Fruit fly (Drosophila melanogaster): Measurements from ENCODE around the gene CG13671.

Gene CG13671

dm6 chr3L:8308891-8309352 is 9.1 kb downstream of the CG13671 start, which contains the start of gene BI-1:
Gene BI-1 (minus strand): TSS chr3L:8308941.
- TF ChIP-seq CG7101 (tag; optimal IDR thresholded peaks at IDR 0.05): peak; percentile 90
- TF ChIP-seq toe (GFP tag; optimal IDR thresholded peaks at IDR 0.05): no peak
- peak; percentile 80 for TF ChIP-seq CG33017 (tag; optimal IDR thresholded peaks at IDR 0.05)
- peak; percentile 28 for TF ChIP-seq cic (GFP tag; optimal IDR thresholded peaks at IDR 0.05)
- TF ChIP-seq pad (GFP tag; optimal IDR thresholded peaks at IDR 0.05): peak; percentile 87
- peak; percentile 59 for TF ChIP-seq bab1 (GFP tag; optimal IDR thresholded peaks at IDR 0.05)
- TF ChIP-seq Crg-1 (GFP tag; optimal IDR thresholded peaks at IDR 0.05): peak; percentile 82
- peak; percentile 79 for TF ChIP-seq CG1620 (GFP tag; optimal IDR thresholded peaks at IDR 0.05)
- peak; percentile 98 for TF ChIP-seq kay (GFP tag; ENCODE audit: borderline replicate concordance)
- TF ChIP-seq Mnt (GFP tag; optimal IDR thresholded peaks at IDR 0.05): peak; percentile 69
- TF ChIP-seq CG7045 (GFP tag; optimal IDR thresholded peaks at IDR 0.05): peak; percentile 80
- no peak for TF ChIP-seq CG5204 (GFP tag; optimal IDR thresholded peaks at IDR 0.05)
- peak; percentile 81 for TF ChIP-seq Clk (GFP tag; optimal IDR thresholded peaks at IDR 0.05)
- peak; percentile 89 for TF ChIP-seq CG12768 (GFP tag; optimal IDR thresholded peaks at IDR 0.05)
- TF ChIP-seq tj (GFP tag; optimal IDR thresholded peaks at IDR 0.05): peak; percentile 76
- TF ChIP-seq cnc (optimal IDR thresholded peaks at IDR 0.05): no peak
- no peak for TF ChIP-seq Hr96 (GFP tag; optimal IDR thresholded peaks at IDR 0.05)
- TF ChIP-seq CG11617 (GFP tag; optimal IDR thresholded peaks at IDR 0.05): peak; percentile 78
- TF ChIP-seq CG14711 (tag; optimal IDR thresholded peaks at IDR 0.05): peak; percentile 72
- TF ChIP-seq ovo (GFP tag; optimal IDR thresholded peaks at IDR 0.05): peak; percentile 28

DNA sequence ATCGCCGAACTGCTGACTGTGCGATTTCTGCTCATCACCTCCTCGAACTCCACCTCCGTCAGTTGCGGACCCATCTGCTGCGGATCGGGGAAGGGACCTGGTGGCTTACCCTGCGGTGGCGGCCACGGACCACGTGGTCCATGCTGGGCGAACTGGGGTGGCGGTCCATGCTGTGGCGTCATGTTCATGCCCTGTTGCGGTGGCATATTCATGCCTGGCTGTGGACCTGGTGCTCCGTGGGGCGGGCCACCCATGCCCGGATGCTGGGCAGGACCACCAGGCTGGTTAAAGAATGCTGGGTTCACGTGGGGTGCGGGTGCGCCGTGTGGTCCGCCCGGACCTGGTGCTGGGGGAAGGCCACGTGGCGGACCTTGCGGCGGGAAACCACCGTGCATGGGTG is 12.4 kb downstream of the CG13671 start:
- no peak for TF ChIP-seq cic (GFP tag; optimal IDR thresholded peaks at IDR 0.05)
- TF ChIP-seq Crg-1 (GFP tag; optimal IDR thresholded peaks at IDR 0.05): no peak
- TF ChIP-seq toe (GFP tag; optimal IDR thresholded peaks at IDR 0.05): no peak
- no peak for TF ChIP-seq CG7101 (tag; optimal IDR thresholded peaks at IDR 0.05)

dm6 chr3L:8314788-8315140 is 14.9 kb downstream of the CG13671 start:
- TF ChIP-seq pad (GFP tag; optimal IDR thresholded peaks at IDR 0.05) (no peak), Clk (GFP tag; optimal IDR thresholded peaks at IDR 0.05) (no peak)

dm6 chr3L:8315141-8315816 is 15.4 kb downstream of the CG13671 start, which contains the start of gene Cpsf6:
Gene Cpsf6 (minus strand): TSS chr3L:8315502.
- TF ChIP-seq CG5204 (GFP tag; optimal IDR thresholded peaks at IDR 0.05) (no peak), CG7101 (tag; optimal IDR thresholded peaks at IDR 0.05) (peak; percentile 34), pad (GFP tag; optimal IDR thresholded peaks at IDR 0.05) (peak; percentile 56), kay (GFP tag; ENCODE audit: borderline replicate concordance) (peak; percentile 71), CG14711 (tag; optimal IDR thresholded peaks at IDR 0.05) (peak; percentile 56), ovo (GFP tag; optimal IDR thresholded peaks at IDR 0.05) (peak; percentile 26), toe (GFP tag; optimal IDR thresholded peaks at IDR 0.05) (peak; percentile 50), tj (GFP tag; optimal IDR thresholded peaks at IDR 0.05) (peak; percentile 62), Crg-1 (GFP tag; optimal IDR thresholded peaks at IDR 0.05) (peak; percentile 51), CG1620 (GFP tag; optimal IDR thresholded peaks at IDR 0.05) (peak; percentile 6), cic (GFP tag; optimal IDR thresholded peaks at IDR 0.05) (no peak), cnc (optimal IDR thresholded peaks at IDR 0.05) (no peak), CG12768 (GFP tag; optimal IDR thresholded peaks at IDR 0.05) (no peak), CG33017 (tag; optimal IDR thresholded peaks at IDR 0.05) (peak; percentile 13), Hr96 (GFP tag; optimal IDR thresholded peaks at IDR 0.05) (peak; percentile 2), Clk (GFP tag; optimal IDR thresholded peaks at IDR 0.05) (no peak), bab1 (GFP tag; optimal IDR thresholded peaks at IDR 0.05) (peak; percentile 71), CG7045 (GFP tag; optimal IDR thresholded peaks at IDR 0.05) (no peak), CG11617 (GFP tag; optimal IDR thresholded peaks at IDR 0.05) (peak; percentile 25), Mnt (GFP tag; optimal IDR thresholded peaks at IDR 0.05) (peak; percentile 74)

dm6 chr3L:8318916-8319506 is 19.1 kb downstream of the CG13671 start, which contains the start of gene CG43059:
Gene CG43059 (minus strand): TSS chr3L:8318966.
- no peak for TF ChIP-seq Crg-1 (GFP tag; optimal IDR thresholded peaks at IDR 0.05)
- no peak for TF ChIP-seq tj (GFP tag; optimal IDR thresholded peaks at IDR 0.05)
- TF ChIP-seq CG7045 (GFP tag; optimal IDR thresholded peaks at IDR 0.05): no peak

DNA sequence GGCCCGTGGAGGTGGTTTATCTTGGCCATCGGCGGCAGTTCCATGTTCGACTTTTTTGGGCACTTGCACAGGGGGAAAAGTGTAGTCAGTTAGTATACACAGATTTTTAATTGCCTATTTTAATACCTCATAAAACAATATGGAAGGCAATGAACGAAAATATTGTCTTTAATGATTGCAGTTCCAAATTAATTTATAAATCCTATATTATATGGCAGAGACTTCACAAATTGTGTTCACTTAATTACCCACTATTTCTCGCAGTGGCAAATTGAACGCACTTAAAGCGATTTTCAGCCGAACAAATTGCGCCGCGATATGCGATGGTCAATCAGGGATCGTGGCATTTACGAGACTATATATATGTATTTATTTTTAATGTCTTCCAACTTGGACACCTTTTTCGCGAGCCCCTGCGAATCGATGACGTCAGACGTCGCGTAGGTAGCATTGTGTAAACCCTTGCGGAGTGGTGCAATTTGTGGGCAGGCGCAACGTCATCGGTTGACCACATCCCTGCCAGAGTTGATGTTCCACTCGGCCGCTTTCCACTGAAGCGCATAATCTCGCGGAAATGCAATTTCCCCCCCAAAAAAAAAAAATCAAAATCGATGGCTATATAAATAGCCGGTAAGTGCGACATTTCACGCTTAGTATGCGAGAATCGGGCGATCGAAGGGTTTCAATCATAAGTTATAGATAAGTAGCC is 20.4 kb downstream of the CG13671 start, which contains the start of gene CG13670:
Gene CG13670 (plus strand): TSS at position 659 of the 709 bp plus-strand sequence.
- TF ChIP-seq Hr96 (GFP tag; optimal IDR thresholded peaks at IDR 0.05) (no peak), tj (GFP tag; optimal IDR thresholded peaks at IDR 0.05) (no peak), CG33017 (tag; optimal IDR thresholded peaks at IDR 0.05) (no peak), CG14711 (tag; optimal IDR thresholded peaks at IDR 0.05) (no peak), CG7101 (tag; optimal IDR thresholded peaks at IDR 0.05) (no peak), CG12768 (GFP tag; optimal IDR thresholded peaks at IDR 0.05) (no peak), bab1 (GFP tag; optimal IDR thresholded peaks at IDR 0.05) (no peak), kay (GFP tag; ENCODE audit: borderline replicate concordance) (no peak), Crg-1 (GFP tag; optimal IDR thresholded peaks at IDR 0.05) (no peak), cnc (optimal IDR thresholded peaks at IDR 0.05) (no peak), toe (GFP tag; optimal IDR thresholded peaks at IDR 0.05) (no peak), CG11617 (GFP tag; optimal IDR thresholded peaks at IDR 0.05) (no peak), Clk (GFP tag; optimal IDR thresholded peaks at IDR 0.05) (no peak), CG5204 (GFP tag; optimal IDR thresholded peaks at IDR 0.05) (no peak), pad (GFP tag; optimal IDR thresholded peaks at IDR 0.05) (no peak), cic (GFP tag; optimal IDR thresholded peaks at IDR 0.05) (no peak), CG7045 (GFP tag; optimal IDR thresholded peaks at IDR 0.05) (no peak), ovo (GFP tag; optimal IDR thresholded peaks at IDR 0.05) (no peak), Mnt (GFP tag; optimal IDR thresholded peaks at IDR 0.05) (no peak), CG1620 (GFP tag; optimal IDR thresholded peaks at IDR 0.05) (no peak)
